Fruit fly (Drosophila melanogaster) whole organism, wandering third instar larva: ENCODE data around the gene CG5114.

Source experiments
- CrebA ChIP-seq: fragments of 200-800 bp; sonication (Bioruptor generic); optimal IDR thresholded peaks from 2 replicates; lab custom pipeline; 2016; ENCODE audit warnings: missing biosample characterization, mild to moderate bottlenecking, missing genetic modification characterization, borderline replicate concordance
- Hr78 ChIP-seq: fragments of >200 bp; optimal IDR thresholded peaks from 2 replicates; lab custom pipeline; 2017; ENCODE audit warnings: missing biosample characterization, missing genetic modification characterization
- Mio ChIP-seq: sonication (Bioruptor generic); optimal IDR thresholded peaks from 2 replicates; lab custom pipeline; 2016; ENCODE audit warnings: missing biosample characterization, missing genetic modification characterization
- dmrt93B ChIP-seq: fragments of 200-800 bp; sonication (Bioruptor generic); optimal IDR thresholded peaks from 2 replicates; lab custom pipeline; 2018; ENCODE audit warnings: missing biosample characterization, mild to moderate bottlenecking, missing genetic modification characterization
- pan ChIP-seq: fragments of >200 bp; optimal IDR thresholded peaks from 2 replicates; lab custom pipeline; 2017
- psq ChIP-seq: fragments of 200-800 bp; sonication (Bioruptor generic); optimal IDR thresholded peaks from 3 replicates; lab custom pipeline; 2017; ENCODE audit warnings: missing biosample characterization, mild to moderate bottlenecking, missing genetic modification characterization, moderate library complexity
- sv ChIP-seq: fragments of 200-800 bp; sonication (Bioruptor generic); optimal IDR thresholded peaks from 3 replicates; lab custom pipeline; 2016; ENCODE audit warnings: missing biosample characterization, missing genetic modification characterization
- usp ChIP-seq: fragments of >200 bp; optimal IDR thresholded peaks from 2 replicates; lab custom pipeline; 2017; ENCODE audit warnings: missing biosample characterization, missing genetic modification characterization

DNA sequence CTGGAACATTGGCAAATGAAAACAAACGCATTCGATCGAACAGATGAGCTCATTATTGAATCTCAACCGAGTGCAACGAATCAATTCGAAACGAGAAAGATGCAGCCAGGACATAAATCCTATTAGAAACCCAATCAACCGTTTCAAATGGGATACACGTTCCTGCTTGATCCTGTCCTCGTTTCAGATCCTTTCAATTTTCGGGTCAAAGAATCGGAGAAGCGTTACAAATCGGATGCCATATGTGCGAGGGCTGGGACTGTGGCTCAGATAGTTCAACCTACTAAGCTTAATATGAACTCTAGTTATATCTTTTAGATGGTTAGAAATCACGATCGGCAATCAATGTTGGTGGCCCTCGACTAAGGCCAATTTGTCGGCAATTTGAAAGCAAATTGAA lies 32.7 kb upstream of the CG5114 start:
- TF ChIP-seq pan (lab: Kevin White, UChicago): no peak
- TF ChIP-seq Hr78 (GFP tag; lab: Kevin White, UChicago): no peak
- TF ChIP-seq sv (GFP tag; lab: Kevin White, UChicago): no peak
- TF ChIP-seq dmrt93B (GFP tag; lab: Kevin White, UChicago): no peak
- TF ChIP-seq CrebA (GFP tag; lab: Kevin White, UChicago): no peak
- TF ChIP-seq Mio (GFP tag; lab: Kevin White, UChicago): no peak
- no peak for TF ChIP-seq usp (GFP tag; lab: Kevin White, UChicago)
- TF ChIP-seq psq (GFP tag; lab: Kevin White, UChicago): no peak
